Fruit fly (Drosophila melanogaster): ENCODE results near the gene PAPLA1.

DNA sequence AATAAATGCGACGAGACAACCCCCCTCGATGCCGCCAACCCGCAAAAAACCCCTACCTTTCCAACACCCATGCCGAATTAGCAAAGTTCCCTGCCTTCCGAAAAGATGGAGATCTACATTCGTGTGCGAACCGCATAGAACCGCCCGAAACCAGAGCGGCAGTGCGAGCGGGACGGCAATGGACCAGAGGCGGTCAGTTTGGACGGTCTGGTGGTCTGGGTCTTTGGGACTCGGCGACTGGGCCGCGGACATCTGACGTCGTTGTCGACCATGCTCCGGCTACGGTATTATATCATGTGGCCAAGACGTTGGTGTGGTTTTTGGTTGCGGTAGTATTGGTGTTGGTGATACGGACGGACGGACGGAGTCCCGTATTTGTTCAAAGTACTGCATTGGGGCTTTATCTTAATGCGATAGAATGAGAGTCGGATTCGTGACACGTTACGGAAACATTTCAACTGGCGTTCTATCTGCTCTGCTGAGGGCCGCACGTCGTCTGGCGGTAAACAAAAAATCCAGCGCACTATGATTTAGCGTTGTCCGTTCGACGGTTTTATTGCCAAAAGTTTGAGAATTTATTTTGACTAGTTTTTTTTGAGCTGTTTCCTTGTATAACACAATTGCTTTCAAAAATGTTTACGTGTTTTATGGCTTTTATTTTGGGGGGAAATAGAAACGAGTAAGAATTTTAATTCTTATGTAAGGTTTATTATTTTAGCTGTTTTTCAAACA is 72.5 kb downstream of the PAPLA1 start:
- TF ChIP-seq CTCF (optimal IDR thresholded peaks at IDR 0.05) (no peak), CG8478 (optimal IDR thresholded peaks at IDR 0.05) (no peak)
